Worm (Caenorhabditis elegans): ENCODE data around the gene kin-36.

Gene kin-36

DNA sequence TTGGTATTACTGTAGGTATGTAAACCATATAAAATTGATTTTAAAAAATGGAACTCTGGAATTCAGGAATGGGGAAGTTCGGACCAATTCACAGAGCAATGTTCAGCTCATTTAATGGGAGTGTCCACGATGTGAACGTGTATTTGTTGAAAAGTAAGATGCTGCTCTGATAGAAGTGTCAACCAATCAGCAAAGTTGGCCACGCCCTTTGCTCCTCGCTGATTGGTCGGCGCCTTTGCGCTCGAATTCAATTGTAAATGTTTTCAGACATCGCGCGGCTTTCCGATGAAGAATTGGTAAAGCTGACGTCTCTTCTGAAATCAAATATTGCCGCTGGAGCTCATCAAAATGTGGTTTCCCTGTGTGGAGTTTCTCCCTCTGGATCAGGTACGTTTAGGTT, 4.3 kb downstream of the kin-36 start:
- TF ChIP-seq daf-16 (GFP tag; optimal IDR thresholded peaks at IDR 0.05) (no peak), daf-16 (tag; optimal IDR thresholded peaks at IDR 0.05) (no peak), T20F7.1 (GFP tag; optimal IDR thresholded peaks at IDR 0.05) (no peak), php-3 (GFP tag; IDR thresholded peaks at IDR 0.05) (no peak), cey-2 (tag; optimal IDR thresholded peaks at IDR 0.05; ENCODE audit: borderline replicate concordance, insufficient read depth) (no peak), nhr-28 (tag; optimal IDR thresholded peaks at IDR 0.05) (no peak), ceh-62 (tag; optimal IDR thresholded peaks at IDR 0.05) (no peak), F10B5.3 (tag; optimal IDR thresholded peaks at IDR 0.05) (no peak), lin-39 (tag; optimal IDR thresholded peaks at IDR 0.05) (no peak), attf-4 (tag; optimal IDR thresholded peaks at IDR 0.05) (no peak), spr-1 (tag; optimal IDR thresholded peaks at IDR 0.05) (no peak), daf-8 (GFP tag; IDR thresholded peaks at IDR 0.05) (no peak), nhr-111 (GFP tag; optimal IDR thresholded peaks at IDR 0.05) (no peak), Y5F2A.4 (GFP tag; optimal IDR thresholded peaks at IDR 0.05) (no peak), aly-2 (tag; optimal IDR thresholded peaks at IDR 0.05) (no peak), F44E2.7 (GFP tag; IDR thresholded peaks at IDR 0.05) (no peak), daf-12 (tag; optimal IDR thresholded peaks at IDR 0.05) (no peak), unc-130 (GFP tag; optimal IDR thresholded peaks at IDR 0.05) (no peak), lin-13 (GFP tag; optimal IDR thresholded peaks at IDR 0.05) (no peak), nhr-11 (tag; optimal IDR thresholded peaks at IDR 0.05) (no peak)

- TF ChIP-seq zfp-2 (tag; optimal IDR thresholded peaks at IDR 0.05) = no peak
- TF ChIP-seq tag-97 (GFP tag; IDR thresholded peaks at IDR 0.05) = no peak
- peak in 1 of 2 experiments; percentile 65 for TF ChIP-seq unc-62 (GFP tag; optimal IDR thresholded peaks at IDR 0.05 in 1 of 2)
- TF ChIP-seq unc-62 (tag; optimal IDR thresholded peaks at IDR 0.05) = no peak
Observed at ce11 chrIV:4686291-4686830, 7.5 kb downstream of the kin-36 start.

- no peak for TF ChIP-seq dmd-8 (GFP tag; IDR thresholded peaks at IDR 0.05)
- no peak for TF ChIP-seq lir-3 (tag; optimal IDR thresholded peaks at IDR 0.05)
- no peak for TF ChIP-seq saeg-2 (GFP tag; IDR thresholded peaks at IDR 0.05)
- no peak for TF ChIP-seq ZK546.5 (tag; optimal IDR thresholded peaks at IDR 0.05)
- no peak for TF ChIP-seq rbr-2 (tag; optimal IDR thresholded peaks at IDR 0.05)
- TF ChIP-seq mdt-29 (GFP tag; IDR thresholded peaks at IDR 0.05) = no peak
- TF ChIP-seq set-16 (GFP tag; IDR thresholded peaks at IDR 0.05) = peak; percentile 56; the same call in 1 of the 2 replicates
- TF ChIP-seq lin-29 (GFP tag; IDR thresholded peaks at IDR 0.05) = no peak
- TF ChIP-seq Y105C5A.15 (GFP tag; IDR thresholded peaks at IDR 0.05) = no peak
- no peak for TF ChIP-seq madf-9 (GFP tag; conservative IDR thresholded peaks at IDR 0.05)
- no peak for TF ChIP-seq ztf-11 (tag; optimal IDR thresholded peaks at IDR 0.05)
- no peak for TF ChIP-seq nhr-11 (tag; optimal IDR thresholded peaks at IDR 0.05)
- TF ChIP-seq aha-1 (tag) = peak; percentile 69
Observed at ce11 chrIV:4686898-4687297, 8.1 kb downstream of the kin-36 start.

- no peak for TF ChIP-seq dmd-8 (GFP tag; IDR thresholded peaks at IDR 0.05)
- no peak for TF ChIP-seq duxl-1 (tag; optimal IDR thresholded peaks at IDR 0.05; ENCODE audit: poor library complexity)
- TF ChIP-seq spr-1 (tag; optimal IDR thresholded peaks at IDR 0.05) = no peak
- no peak for TF ChIP-seq ama-1 (optimal IDR thresholded peaks at IDR 0.05)
- no peak for TF ChIP-seq ztf-7 (tag; optimal IDR thresholded peaks at IDR 0.05)
- TF ChIP-seq set-16 (GFP tag; IDR thresholded peaks at IDR 0.05) = no peak
- TF ChIP-seq rbr-2 (tag; optimal IDR thresholded peaks at IDR 0.05) = no peak
- TF ChIP-seq ceh-44 (GFP tag; IDR thresholded peaks at IDR 0.05) = no peak
- TF ChIP-seq cey-2 (tag; optimal IDR thresholded peaks at IDR 0.05; ENCODE audit: borderline replicate concordance, insufficient read depth) = no peak
- TF ChIP-seq madf-5 (GFP tag; IDR thresholded peaks at IDR 0.05) = no peak
- no peak for TF ChIP-seq tra-1 (GFP tag; IDR thresholded peaks at IDR 0.05)
- TF ChIP-seq T26A8.4 (GFP tag; IDR thresholded peaks at IDR 0.05) = no peak
- no peak for TF ChIP-seq R02D3.7 (tag; optimal IDR thresholded peaks at IDR 0.05)
Observed at ce11 chrIV:4688221-4688620, 9.4 kb downstream of the kin-36 start, which contains the start of gene bus-4. bus-4 (plus strand) TSS chrIV:4688269.
